Fruit fly (Drosophila melanogaster): ENCODE data around the gene emei.
A peak's percentile ranks its signal among the peaks of the same experiment; 100 is the strongest.

The emei gene

DNA sequence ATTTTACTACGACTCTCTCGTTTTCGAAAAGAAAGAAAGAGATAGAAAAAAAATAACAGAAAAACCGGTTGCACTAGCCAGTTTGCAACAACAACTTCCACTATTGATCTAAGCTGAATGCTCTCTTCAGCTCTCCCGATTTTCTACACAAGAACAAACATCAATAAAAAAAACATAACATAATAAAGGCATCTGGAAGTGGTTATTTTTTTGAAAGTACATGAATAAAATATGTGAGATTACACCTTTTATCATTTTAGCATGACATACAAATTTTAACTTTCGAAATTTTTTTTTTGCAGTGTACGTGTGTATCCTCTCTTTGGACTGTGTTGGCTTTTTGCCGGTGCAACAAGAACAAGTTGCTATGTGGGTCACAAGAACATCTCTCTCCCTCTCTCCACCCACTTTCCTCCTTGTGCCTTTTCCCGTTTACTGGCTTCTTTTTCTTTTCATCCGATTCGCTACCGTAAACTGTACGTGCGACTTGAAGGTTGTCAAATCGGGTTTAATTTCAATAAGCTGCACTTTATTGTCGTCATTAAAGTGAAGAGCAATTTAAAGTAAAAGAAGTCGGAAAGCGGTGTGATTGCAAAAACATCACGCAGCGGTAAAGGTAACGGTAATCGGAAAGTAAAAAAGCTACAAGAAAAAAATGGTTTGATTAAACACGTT lies 24.8 kb upstream of the emei start (continued):
- TF ChIP-seq crp (GFP tag; optimal IDR thresholded peaks at IDR 0.05) (peak in 1 of 2 experiments; percentile 63), NC2α (GFP tag; optimal IDR thresholded peaks at IDR 0.05) (peak; percentile 95), seq (GFP tag; IDR thresholded peaks at IDR 0.05) (peak; percentile 95), PHDP (tag; optimal IDR thresholded peaks at IDR 0.05) (peak; percentile 97), ems (GFP tag; optimal IDR thresholded peaks at IDR 0.05) (peak; percentile 92), Eip74EF (GFP tag; optimal IDR thresholded peaks at IDR 0.05) (peak in 1 of 2 experiments; percentile 98), CG3847 (GFP tag; IDR thresholded peaks at IDR 0.05) (peak; percentile 90), fd3F (GFP tag; optimal IDR thresholded peaks at IDR 0.05) (peak; percentile 89), chif (GFP tag; optimal IDR thresholded peaks at IDR 0.05) (peak; percentile 98), CG30403 (GFP tag; optimal IDR thresholded peaks at IDR 0.05) (peak; percentile 96), dan (GFP tag; IDR thresholded peaks at IDR 0.05) (peak; percentile 87), Xbp1 (GFP tag; optimal IDR thresholded peaks at IDR 0.05) (peak; percentile 97), CG3281 (GFP tag; optimal IDR thresholded peaks at IDR 0.05) (peak; percentile 81), sqz (GFP tag; optimal IDR thresholded peaks at IDR 0.05) (peak; percentile 97), CG30020 (tag; optimal IDR thresholded peaks at IDR 0.05) (peak; percentile 82), ham (GFP tag; IDR thresholded peaks at IDR 0.05) (no peak), dimm (GFP tag; IDR thresholded peaks at IDR 0.05) (peak; percentile 90), CG12219 (GFP tag; optimal IDR thresholded peaks at IDR 0.05) (peak; percentile 97), Usf (GFP tag; optimal IDR thresholded peaks at IDR 0.05) (peak; percentile 77), CG9797 (GFP tag; optimal IDR thresholded peaks at IDR 0.05) (peak; percentile 46), nmo (GFP tag; optimal IDR thresholded peaks at IDR 0.05) (peak; percentile 98), CG14014 (GFP tag; IDR thresholded peaks at IDR 0.05) (peak; percentile 95), Tbp (GFP tag; optimal IDR thresholded peaks at IDR 0.05) (no peak), Doc2 (GFP tag; IDR thresholded peaks at IDR 0.05) (peak; percentile 80), Bteb2 (GFP tag; optimal IDR thresholded peaks at IDR 0.05) (peak; percentile 94), Gsc (GFP tag; IDR thresholded peaks at IDR 0.05) (peak; percentile 74), fd64A (GFP tag; optimal IDR thresholded peaks at IDR 0.05) (peak; percentile 88), cwo (GFP tag; optimal IDR thresholded peaks at IDR 0.05) (peak; percentile 91), dmrt99B (tag; optimal IDR thresholded peaks at IDR 0.05) (peak; percentile 97), Fer3 (tag; optimal IDR thresholded peaks at IDR 0.05) (peak; percentile 91), Awh (GFP tag; IDR thresholded peaks at IDR 0.05) (peak; percentile 98), oc (tag; optimal IDR thresholded peaks at IDR 0.05) (peak; percentile 98), pita (GFP tag; optimal IDR thresholded peaks at IDR 0.05) (no peak), al (GFP tag; IDR thresholded peaks at IDR 0.05) (peak; percentile 84), CkIIα-i1 (GFP tag; IDR thresholded peaks at IDR 0.05) (peak; percentile 66; the same call in 1 of the 2 replicates), Lim3 (GFP tag; IDR thresholded peaks at IDR 0.05) (peak; percentile 89), kay (GFP tag; optimal IDR thresholded peaks at IDR 0.05) (peak; percentile 91), Fer1 (GFP tag; optimal IDR thresholded peaks at IDR 0.05) (peak; percentile 94), CG2116 (GFP tag; optimal IDR thresholded peaks at IDR 0.05) (peak; percentile 84), dysf (GFP tag; IDR thresholded peaks at IDR 0.05) (peak; percentile 97), sob (GFP tag; IDR thresholded peaks at IDR 0.05) (peak; percentile 95), klu (GFP tag; IDR thresholded peaks at IDR 0.05) (peak; percentile 79), CG16863 (GFP tag; optimal IDR thresholded peaks at IDR 0.05) (peak; percentile 97), mirr (GFP tag; optimal IDR thresholded peaks at IDR 0.05) (no peak), B-H2 (GFP tag; optimal IDR thresholded peaks at IDR 0.05) (no peak), zf30C (GFP tag; optimal IDR thresholded peaks at IDR 0.05) (peak; percentile 91), ttk (GFP tag; IDR thresholded peaks at IDR 0.05) (peak; percentile 97), CG13894 (tag; optimal IDR thresholded peaks at IDR 0.05) (no peak), MESR4 (GFP tag; optimal IDR thresholded peaks at IDR 0.05) (peak; percentile 56), MBD-R2 (GFP tag; IDR thresholded peaks at IDR 0.05) (peak; percentile 76; the same call in 1 of the 2 replicates)
